Worm (Caenorhabditis elegans): ENCODE results near the gene kin-33.
A peak's percentile ranks its signal among the peaks of the same experiment; 100 is the strongest.

The kin-33 gene

DNA sequence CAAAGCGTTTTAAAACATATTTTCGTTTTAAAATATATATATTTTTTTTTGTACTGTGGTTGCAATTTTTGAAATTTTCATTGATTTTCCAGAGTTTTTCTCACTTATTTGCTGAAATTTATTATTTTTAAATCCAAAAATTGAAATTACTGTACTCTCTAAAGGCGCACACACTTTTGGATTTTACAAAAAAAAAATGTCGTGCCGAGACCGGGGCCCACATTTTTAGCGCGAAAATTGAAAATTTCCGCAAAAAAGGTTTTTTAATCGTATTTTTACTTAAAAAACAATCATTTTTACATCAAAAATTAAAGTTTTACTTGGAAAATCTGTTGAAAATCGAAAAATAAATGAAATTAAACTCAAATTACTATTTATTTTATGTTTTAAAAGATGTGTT lies 49.3 kb downstream of the kin-33 start (continued):
- TF ChIP-seq nfyb-1 (GFP tag; IDR thresholded peaks at IDR 0.05) (no peak), F52B5.7 (tag; optimal IDR thresholded peaks at IDR 0.05) (no peak), ceh-79 (tag; optimal IDR thresholded peaks at IDR 0.05) (no peak), C17E4.6 (GFP tag; IDR thresholded peaks at IDR 0.05) (no peak), attf-6 (GFP tag; IDR thresholded peaks at IDR 0.05) (no peak), snpc-3.4 (tag; optimal IDR thresholded peaks at IDR 0.05) (no peak), unc-62 (GFP tag; optimal IDR thresholded peaks at IDR 0.05) (no peak), nhr-80 (tag; optimal IDR thresholded peaks at IDR 0.05) (no peak), pha-4 (tag; optimal IDR thresholded peaks at IDR 0.05) (no peak), him-1 (tag; optimal IDR thresholded peaks at IDR 0.05) (no peak), D2030.7 (GFP tag; IDR thresholded peaks at IDR 0.05) (peak; percentile 34; the same call in 1 of the 2 replicates), sdz-38 (tag; optimal IDR thresholded peaks at IDR 0.05) (no peak), hmg-1.2 (GFP tag; IDR thresholded peaks at IDR 0.05) (no peak), hsf-1 (GFP tag; IDR thresholded peaks at IDR 0.05) (no peak), chd-7 (tag; optimal IDR thresholded peaks at IDR 0.05) (no peak), F37B4.10 (GFP tag; IDR thresholded peaks at IDR 0.05) (no peak), ceh-91 (GFP tag; IDR thresholded peaks at IDR 0.05) (peak; percentile 55; the same call in 1 of the 2 replicates), nhr-27 (tag; optimal IDR thresholded peaks at IDR 0.05) (no peak), ztf-22 (GFP tag; optimal IDR thresholded peaks at IDR 0.05) (no peak), hlh-12 (tag; optimal IDR thresholded peaks at IDR 0.05) (no peak), gei-17 (GFP tag; optimal IDR thresholded peaks at IDR 0.05) (no peak), tlf-1 (GFP tag; optimal IDR thresholded peaks at IDR 0.05) (no peak), F33H1.4 (GFP tag; IDR thresholded peaks at IDR 0.05) (peak; percentile 73), T26A5.8 (tag; optimal IDR thresholded peaks at IDR 0.05) (no peak), madf-8 (GFP tag; conservative IDR thresholded peaks at IDR 0.05) (0 out of 2 replicates have a peak, but pooled peaks have one; percentile 31), K11D2.4 (GFP tag; IDR thresholded peaks at IDR 0.05) (no peak), Y53G8AR.9 (GFP tag; conservative IDR thresholded peaks at IDR 0.05) (no peak), madf-10 (tag; optimal IDR thresholded peaks at IDR 0.05) (no peak), nhr-90 (tag; optimal IDR thresholded peaks at IDR 0.05) (no peak), aptf-3 (GFP tag; IDR thresholded peaks at IDR 0.05) (no peak)

All from whole organism, young adult.